Worm (Caenorhabditis elegans) whole organism, early embryonic: ENCODE results near the gene vha-14.

ENCODE experiments used
- B0310.2 ChIP-seq: sonication (generic microtip); optimal IDR thresholded peaks from 2 replicates; lab custom pipeline; 2016; ENCODE audit warnings: mild to moderate bottlenecking, missing genetic modification characterization, missing compliant biosample characterization
- F13C5.2 ChIP-seq: sonication (generic microtip); optimal IDR thresholded peaks from 2 replicates; lab custom pipeline; 2017; ENCODE audit warnings: mild to moderate bottlenecking, missing genetic modification characterization, inconsistent platforms, missing compliant biosample characterization
- aly-1 ChIP-seq: sonication (generic microtip); optimal IDR thresholded peaks from 2 replicates; lab custom pipeline; 2016; ENCODE audit warnings: missing genetic modification characterization, missing compliant biosample characterization
- ama-1 ChIP-seq: fragments of 150-350 bp; optimal IDR thresholded peaks from 2 replicates; lab custom pipeline; 2014
- ceh-13 ChIP-seq: fragments of 200-800 bp; sonication (Bioruptor generic); optimal IDR thresholded peaks from 2 replicates; lab custom pipeline; 2018; ENCODE audit warnings: mild to moderate bottlenecking, missing genetic modification characterization, missing compliant biosample characterization
- ceh-36 ChIP-seq: sonication (generic microtip); optimal IDR thresholded peaks from 2 replicates; lab custom pipeline; 2016; ENCODE audit warnings: missing genetic modification characterization, inconsistent platforms, missing compliant biosample characterization
- ets-7 ChIP-seq: sonication (generic microtip); optimal IDR thresholded peaks from 2 replicates; lab custom pipeline; 2016; ENCODE audit warnings: missing genotype, missing genetic modification characterization, missing compliant biosample characterization
- flt-1 ChIP-seq: fragments of 200-800 bp; sonication (Bioruptor generic); IDR thresholded peaks from 2 replicates; pipeline ENCODE4 v1.3.6; 2022; ENCODE audit warnings: missing genetic modification characterization, missing compliant biosample characterization
- hmbx-1 ChIP-seq: sonication (generic microtip); optimal IDR thresholded peaks from 2 replicates; lab custom pipeline; 2016; ENCODE audit warnings: mild to moderate bottlenecking, missing genetic modification characterization, missing compliant biosample characterization
- hmg-4 ChIP-seq: fragments of 200-800 bp; sonication (Bioruptor generic); optimal IDR thresholded peaks from 2 replicates; lab custom pipeline; 2018; ENCODE audit warnings: mild to moderate bottlenecking, missing genetic modification characterization, missing compliant biosample characterization
- hnd-1 ChIP-seq: sonication (generic microtip); optimal IDR thresholded peaks from 2 replicates; lab custom pipeline; 2016; ENCODE audit warnings: missing genetic modification characterization, missing compliant biosample characterization
- pes-1 ChIP-seq: fragments of 200-800 bp; sonication (Bioruptor generic); IDR thresholded peaks from 2 replicates; pipeline ENCODE4 v1.3.6; 2022; ENCODE audit warnings: missing genetic modification reagents, missing genetic modification characterization, missing compliant biosample characterization
- scrt-1 ChIP-seq: fragments of 200-800 bp; sonication (Bioruptor generic); IDR thresholded peaks from 2 replicates; pipeline ENCODE4 v1.3.6; 2022; ENCODE audit warnings: missing genetic modification characterization, missing compliant biosample characterization
- sea-1 ChIP-seq: fragments of 200-800 bp; sonication (Bioruptor generic); conservative IDR thresholded peaks from 2 replicates; pipeline ENCODE4 v1.3.6; 2022; ENCODE audit warnings: missing genetic modification characterization, missing compliant biosample characterization
- tbx-11 ChIP-seq: fragments of 200-800 bp; sonication (Bioruptor generic); IDR thresholded peaks from 2 replicates; pipeline ENCODE4 v1.3.6; 2022; ENCODE audit warnings: missing genetic modification characterization, missing compliant biosample characterization
- tbx-37 ChIP-seq: fragments of 200-800 bp; sonication (Bioruptor generic); conservative IDR thresholded peaks from 2 replicates; pipeline ENCODE4 v1.3.6; 2022; ENCODE audit warnings: missing genetic modification reagents, missing genetic modification characterization, missing compliant biosample characterization
- tra-4 ChIP-seq: sonication (generic microtip); optimal IDR thresholded peaks from 2 replicates; lab custom pipeline; 2017; ENCODE audit warnings: missing genetic modification characterization, missing compliant biosample characterization

Gene vha-14

DNA sequence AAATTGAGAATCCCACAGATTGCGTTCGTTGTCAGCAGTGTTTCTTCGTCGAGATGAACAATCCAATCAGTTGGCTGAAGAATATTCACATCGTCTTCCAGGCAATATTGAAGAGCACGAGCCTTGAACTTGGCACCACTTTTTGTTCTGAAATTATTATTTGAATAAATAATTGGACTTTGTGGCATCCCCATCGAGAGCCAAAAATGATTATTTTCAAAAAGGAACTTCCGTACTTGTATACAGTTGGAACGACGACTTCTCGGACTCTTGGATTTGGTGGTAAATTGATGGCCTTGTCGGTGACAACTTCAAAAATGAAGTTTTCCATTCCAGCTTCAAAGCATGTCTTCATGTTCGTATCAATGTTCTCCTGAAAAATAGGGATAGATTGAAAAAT is 35.9 kb upstream of the vha-14 start:
- TF ChIP-seq ceh-13 (GFP tag; lab: Kevin White, UChicago) (no peak), F13C5.2 (tag; lab: Kevin White, UChicago) (no peak), aly-1 (tag; lab: Kevin White, UChicago) (no peak), ets-7 (tag; lab: Kevin White, UChicago) (no peak), flt-1 (no peak), ceh-36 (tag; lab: Kevin White, UChicago) (no peak), hmg-4 (GFP tag; lab: Kevin White, UChicago) (no peak), tra-4 (no peak), ama-1 (no peak), hnd-1 (tag; lab: Kevin White, UChicago) (no peak), sea-1 (GFP tag; lab: Robert Waterston, UW) (no peak), hmbx-1 (tag; lab: Kevin White, UChicago) (no peak)

DNA sequence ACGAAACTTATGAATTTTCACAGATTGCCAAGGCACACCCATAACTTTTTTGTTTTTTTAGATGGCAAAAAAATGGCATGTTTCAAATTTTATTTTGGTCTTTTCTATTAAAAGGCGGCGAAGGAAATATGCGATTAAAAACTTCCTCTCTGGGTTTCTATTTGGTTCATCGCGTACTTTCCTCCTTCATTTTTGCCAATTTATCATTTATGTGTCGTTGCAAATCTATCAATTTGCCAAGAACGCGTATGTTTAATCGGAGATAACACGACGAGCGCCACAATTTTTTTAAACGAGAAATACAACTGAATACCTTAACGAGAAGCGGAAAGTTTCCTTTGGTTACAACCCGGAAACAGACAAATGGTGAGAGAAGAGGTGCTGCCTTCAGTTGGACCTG is 35.4 kb upstream of the vha-14 start:
- TF ChIP-seq ets-7 (tag; lab: Kevin White, UChicago) (no peak), ceh-36 (tag; lab: Kevin White, UChicago) (no peak), sea-1 (GFP tag; lab: Robert Waterston, UW) (no peak), F13C5.2 (tag; lab: Kevin White, UChicago) (no peak), scrt-1 (GFP tag; lab: Robert Waterston, UW) (no peak), pes-1 (GFP tag; lab: Robert Waterston, UW) (no peak)

DNA sequence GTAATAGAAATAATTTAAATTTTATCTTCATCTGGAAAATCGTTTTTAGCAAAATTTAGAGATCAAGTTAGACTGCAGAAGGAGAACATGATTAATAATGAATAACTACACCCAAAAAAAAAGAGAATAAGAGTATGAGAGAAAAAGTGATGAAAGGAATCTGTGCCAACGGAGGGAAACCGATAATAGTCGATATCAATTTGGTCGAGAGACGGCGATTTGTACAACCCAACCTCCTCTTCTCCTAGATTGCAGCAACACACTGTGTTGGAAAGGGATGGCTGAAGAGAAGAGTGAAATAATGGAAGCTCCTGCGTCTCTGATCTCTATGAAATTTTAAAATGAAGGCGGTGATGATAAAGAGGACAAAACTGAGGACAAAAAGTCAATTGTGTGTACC is 33.4 kb upstream of the vha-14 start:
- no peak for TF ChIP-seq aly-1 (tag; lab: Kevin White, UChicago)
- no peak for TF ChIP-seq flt-1
- no peak for TF ChIP-seq ceh-13 (GFP tag; lab: Kevin White, UChicago)
- TF ChIP-seq F13C5.2 (tag; lab: Kevin White, UChicago) = no peak
- TF ChIP-seq hmg-4 (GFP tag; lab: Kevin White, UChicago) = no peak
- no peak for TF ChIP-seq tbx-37 (GFP tag; lab: Robert Waterston, UW)
- TF ChIP-seq hmbx-1 (tag; lab: Kevin White, UChicago) = no peak
- no peak for TF ChIP-seq pes-1 (GFP tag; lab: Robert Waterston, UW)
- TF ChIP-seq hnd-1 (tag; lab: Kevin White, UChicago) = no peak
- no peak for TF ChIP-seq sea-1 (GFP tag; lab: Robert Waterston, UW)
- no peak for TF ChIP-seq ceh-36 (tag; lab: Kevin White, UChicago)
- no peak for TF ChIP-seq tra-4
- no peak for TF ChIP-seq ama-1
- no peak for TF ChIP-seq tbx-11

DNA sequence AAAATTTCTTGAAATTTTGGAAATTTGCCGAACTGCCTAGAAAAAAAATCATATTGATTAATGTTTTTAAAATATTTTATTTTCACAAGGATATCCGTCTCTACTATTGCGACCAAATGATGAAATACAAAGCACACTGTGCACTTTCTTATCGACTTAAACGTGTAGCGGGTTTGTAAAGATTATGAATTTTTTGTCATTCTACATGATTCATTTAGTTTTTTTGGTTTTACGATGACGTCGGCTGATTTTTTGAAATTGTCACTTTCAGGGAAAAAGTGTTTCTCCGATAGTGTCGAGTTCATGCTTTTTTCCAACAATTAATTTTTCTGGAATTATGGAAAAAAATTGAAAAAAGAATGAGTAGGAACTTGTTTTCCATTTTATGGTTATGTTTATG is 31.3 kb upstream of the vha-14 start:
- no peak for TF ChIP-seq ceh-13 (GFP tag; lab: Kevin White, UChicago)
- TF ChIP-seq ama-1 = no peak
- TF ChIP-seq pes-1 (GFP tag; lab: Robert Waterston, UW) = no peak
- TF ChIP-seq hmbx-1 (tag; lab: Kevin White, UChicago) = no peak
- TF ChIP-seq scrt-1 (GFP tag; lab: Robert Waterston, UW) = no peak

DNA sequence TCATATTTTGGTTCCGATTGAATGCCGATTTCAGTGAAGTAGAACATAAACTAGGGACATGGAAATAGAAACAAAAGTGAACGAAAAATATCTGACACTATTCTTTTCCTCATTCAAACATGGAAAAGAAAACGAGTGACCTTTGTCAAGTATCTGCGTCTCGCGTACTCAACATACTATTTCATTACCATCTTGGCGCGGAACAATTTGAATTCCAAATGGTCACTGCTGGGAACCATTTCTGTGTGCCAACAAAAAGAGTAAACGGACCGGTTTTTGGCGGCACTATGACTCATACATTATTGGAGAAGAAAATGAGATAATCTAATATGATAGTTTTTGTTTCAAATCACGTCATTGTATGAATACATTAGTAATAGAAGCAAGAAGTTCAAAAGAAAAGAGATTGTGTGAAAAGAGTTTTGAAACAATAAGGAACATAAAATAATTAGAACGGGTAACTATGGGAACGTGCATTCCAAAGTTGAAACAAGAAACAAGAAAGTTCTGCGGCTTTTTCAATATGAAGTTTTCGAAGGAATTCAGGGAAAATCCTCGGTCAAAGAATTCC is 25.4 kb upstream of the vha-14 start:
- TF ChIP-seq ets-7 (tag; lab: Kevin White, UChicago) (no peak), B0310.2 (no peak), pes-1 (GFP tag; lab: Robert Waterston, UW) (no peak), scrt-1 (GFP tag; lab: Robert Waterston, UW) (no peak), flt-1 (no peak), hmg-4 (GFP tag; lab: Kevin White, UChicago) (no peak), ceh-36 (tag; lab: Kevin White, UChicago) (no peak), ama-1 (no peak), hnd-1 (tag; lab: Kevin White, UChicago) (no peak), tra-4 (no peak), aly-1 (tag; lab: Kevin White, UChicago) (no peak), tbx-37 (GFP tag; lab: Robert Waterston, UW) (no peak), sea-1 (GFP tag; lab: Robert Waterston, UW) (no peak), ceh-13 (GFP tag; lab: Kevin White, UChicago) (no peak), hmbx-1 (tag; lab: Kevin White, UChicago) (no peak)

DNA sequence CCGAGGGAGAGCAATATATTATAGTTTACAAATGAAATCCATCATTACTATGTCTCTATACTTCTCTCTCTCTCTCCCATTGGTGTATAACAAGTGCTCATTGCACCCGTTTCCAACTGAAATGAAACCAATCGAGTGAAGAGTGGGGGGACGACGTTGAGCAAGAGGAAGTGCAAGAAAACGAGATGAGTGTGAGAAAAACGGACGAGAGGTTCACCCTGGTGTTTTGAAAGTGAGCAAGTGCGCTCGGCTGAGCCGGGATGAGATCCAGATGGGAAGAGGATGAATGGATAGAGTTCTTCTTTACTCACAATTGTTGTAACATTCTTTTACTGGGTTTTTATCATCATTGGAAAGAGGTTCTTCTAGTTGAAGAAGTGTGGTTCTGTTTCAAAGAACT is 24.2 kb upstream of the vha-14 start:
- TF ChIP-seq ama-1 (no peak), F13C5.2 (tag; lab: Kevin White, UChicago) (no peak), ets-7 (tag; lab: Kevin White, UChicago) (no peak), hnd-1 (tag; lab: Kevin White, UChicago) (no peak), hmg-4 (GFP tag; lab: Kevin White, UChicago) (no peak), ceh-36 (tag; lab: Kevin White, UChicago) (no peak), scrt-1 (GFP tag; lab: Robert Waterston, UW) (no peak), aly-1 (tag; lab: Kevin White, UChicago) (no peak), tra-4 (no peak), flt-1 (no peak), hmbx-1 (tag; lab: Kevin White, UChicago) (no peak), sea-1 (GFP tag; lab: Robert Waterston, UW) (no peak), B0310.2 (no peak), pes-1 (GFP tag; lab: Robert Waterston, UW) (no peak), tbx-37 (GFP tag; lab: Robert Waterston, UW) (no peak), tbx-11 (no peak), ceh-13 (GFP tag; lab: Kevin White, UChicago) (no peak)

DNA sequence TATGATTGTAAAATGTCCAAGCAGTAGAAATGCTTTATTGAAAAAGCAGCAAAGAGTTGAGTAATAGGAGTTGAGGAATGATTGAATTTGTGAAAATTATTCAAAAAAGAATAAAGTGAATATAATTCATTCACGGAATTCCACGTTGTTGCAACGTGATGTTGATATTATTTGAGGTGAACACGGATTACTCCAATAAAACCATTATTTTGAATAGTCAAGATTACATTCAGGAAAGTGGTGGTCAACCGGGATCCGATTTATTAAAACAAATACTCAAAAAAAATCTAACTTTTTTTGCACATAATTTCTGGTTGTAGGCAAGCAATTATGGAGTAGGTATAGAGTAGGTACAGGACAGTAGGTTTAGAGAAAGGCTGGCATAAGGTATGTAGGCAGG is 22.5 kb upstream of the vha-14 start, which contains the start of gene bre-3:
TSS of gene bre-3 (minus strand) at position 101 of the 400 bp plus-strand sequence.
- TF ChIP-seq ceh-13 (GFP tag; lab: Kevin White, UChicago) (no peak), sea-1 (GFP tag; lab: Robert Waterston, UW) (no peak), hmbx-1 (tag; lab: Kevin White, UChicago) (no peak), ama-1 (no peak), scrt-1 (GFP tag; lab: Robert Waterston, UW) (no peak), tra-4 (no peak), flt-1 (no peak), F13C5.2 (tag; lab: Kevin White, UChicago) (no peak), tbx-11 (no peak), aly-1 (tag; lab: Kevin White, UChicago) (no peak), pes-1 (GFP tag; lab: Robert Waterston, UW) (no peak), hnd-1 (tag; lab: Kevin White, UChicago) (no peak), ceh-36 (tag; lab: Kevin White, UChicago) (no peak), ets-7 (tag; lab: Kevin White, UChicago) (no peak), B0310.2 (no peak), hmg-4 (GFP tag; lab: Kevin White, UChicago) (no peak), tbx-37 (GFP tag; lab: Robert Waterston, UW) (no peak)
